Fruit fly (Drosophila melanogaster) whole organism, embryonic: ENCODE data around the gene cno.
A peak's percentile ranks its signal among the peaks of the same experiment; 100 is the strongest.

Experiments used
- Ada2b ChIP-seq: fragments of 200-800 bp; sonication (Bioruptor generic); IDR thresholded peaks from 2 replicates; pipeline ENCODE4 v1.3.6; 2022; ENCODE audit warnings: missing biosample characterization, missing genetic modification characterization
- Adf1 ChIP-seq: fragments of 200-800 bp; sonication (Bioruptor generic); IDR thresholded peaks from 2 replicates; pipeline ENCODE4 v1.3.6; 2022; ENCODE audit warnings: missing biosample characterization, missing genetic modification characterization
- CG11093 ChIP-seq: fragments of 200-800 bp; sonication (Bioruptor generic); IDR thresholded peaks from 3 replicates; pipeline ENCODE4 v1.3.6; 2022; ENCODE audit warnings: missing biosample characterization, missing genetic modification characterization
- CG11456 ChIP-seq: fragments of 200-800 bp; sonication (Bioruptor generic); IDR thresholded peaks from 3 replicates; pipeline ENCODE4 v1.3.6; 2022; ENCODE audit warnings: missing biosample characterization, missing genetic modification characterization
- CG12104 ChIP-seq: fragments of 200-800 bp; sonication (Bioruptor generic); optimal IDR thresholded peaks from 3 replicates; lab custom pipeline; 2016; ENCODE audit warnings: missing biosample characterization, missing genetic modification characterization
- CG12744 ChIP-seq: fragments of 200-800 bp; sonication (Bioruptor generic); optimal IDR thresholded peaks from 2 replicates; lab custom pipeline; 2016; ENCODE audit warnings: missing biosample characterization, missing genetic modification characterization
- CG13123 ChIP-seq: fragments of 200-800 bp; sonication (Bioruptor generic); optimal IDR thresholded peaks from 2 replicates; lab custom pipeline; 2016; ENCODE audit warnings: missing biosample characterization, missing genetic modification characterization
- CG13287 ChIP-seq: fragments of 200-800 bp; sonication (Bioruptor generic); IDR thresholded peaks from 2 replicates; pipeline ENCODE4 v1.3.6; 2022; ENCODE audit warnings: missing biosample characterization, missing genetic modification characterization; ENCODE audit not compliant: partially characterized antibody
- CG1602 ChIP-seq: fragments of 200-800 bp; sonication (Bioruptor generic); optimal IDR thresholded peaks from 3 replicates; lab custom pipeline; 2016; ENCODE audit warnings: missing biosample characterization, missing genetic modification characterization
- CG17186 ChIP-seq: fragments of 200-800 bp; sonication (Bioruptor generic); optimal IDR thresholded peaks from 3 replicates; lab custom pipeline; 2017; ENCODE audit warnings: missing biosample characterization, missing genetic modification reagents, missing genetic modification characterization
- CG18011 ChIP-seq: fragments of 200-800 bp; sonication (Bioruptor generic); optimal IDR thresholded peaks from 2 replicates; lab custom pipeline; 2017; ENCODE audit warnings: missing biosample characterization, missing genetic modification characterization, mild to moderate bottlenecking, moderate library complexity, missing genotype
- CG18262 ChIP-seq: fragments of 200-800 bp; optimal IDR thresholded peaks from 3 replicates; lab custom pipeline; 2019; ENCODE audit warnings: missing biosample characterization, mild to moderate bottlenecking, missing genetic modification characterization, moderate library complexity
- CG30431 ChIP-seq: fragments of 200-800 bp; sonication (Bioruptor generic); optimal IDR thresholded peaks from 2 replicates; lab custom pipeline; 2017; ENCODE audit warnings: missing biosample characterization, missing genetic modification characterization
- CG31224 ChIP-seq: fragments of 200-800 bp; sonication (Bioruptor generic); IDR thresholded peaks from 2 replicates; pipeline ENCODE4 v1.3.6; 2022; ENCODE audit warnings: missing biosample characterization, missing genetic modification characterization
- CG31365 ChIP-seq: fragments of 200-800 bp; sonication (Bioruptor generic); optimal IDR thresholded peaks from 2 replicates; lab custom pipeline; 2018; ENCODE audit warnings: missing biosample characterization, mild to moderate bottlenecking, missing genetic modification characterization
- CG4404 ChIP-seq: fragments of 200-800 bp; sonication (Bioruptor generic); IDR thresholded peaks from 2 replicates; pipeline ENCODE4 v1.3.6; 2022; ENCODE audit warnings: missing biosample characterization, missing genetic modification characterization
- CG4424 ChIP-seq: fragments of 200-800 bp; sonication (Bioruptor generic); optimal IDR thresholded peaks from 3 replicates; lab custom pipeline; 2016; ENCODE audit warnings: missing biosample characterization, missing genetic modification characterization
- CG7928 ChIP-seq: fragments of 200-800 bp; sonication (Bioruptor generic); optimal IDR thresholded peaks from 2 replicates; lab custom pipeline; 2017; ENCODE audit warnings: missing biosample characterization, mild to moderate bottlenecking, missing genetic modification characterization
- CoRest ChIP-seq: fragments of 200-800 bp; sonication (Bioruptor generic); optimal IDR thresholded peaks from 3 replicates; lab custom pipeline; 2018; ENCODE audit warnings: missing biosample characterization, mild to moderate bottlenecking, missing genetic modification characterization, moderate library complexity
- Dad ChIP-seq: fragments of 200-800 bp; sonication (Bioruptor generic); optimal IDR thresholded peaks from 3 replicates; lab custom pipeline; 2016; ENCODE audit warnings: missing biosample characterization, missing genetic modification characterization
- Deaf1 ChIP-seq: fragments of 200-800 bp; optimal IDR thresholded peaks from 3 replicates; lab custom pipeline; 2019; ENCODE audit warnings: missing biosample characterization, mild to moderate bottlenecking, missing genetic modification characterization, moderate library complexity
- ERR ChIP-seq: fragments of 200-800 bp; sonication (Bioruptor generic); optimal IDR thresholded peaks from 2 replicates; lab custom pipeline; 2016; ENCODE audit warnings: missing biosample characterization, missing genetic modification characterization
- Fer2 ChIP-seq: fragments of 200-800 bp; sonication (Bioruptor generic); optimal IDR thresholded peaks from 2 replicates; lab custom pipeline; 2018; ENCODE audit warnings: missing biosample characterization, mild to moderate bottlenecking, missing genetic modification characterization, moderate library complexity
- Fer3 ChIP-seq: fragments of 200-800 bp; sonication (Bioruptor generic); optimal IDR thresholded peaks from 2 replicates; lab custom pipeline; 2018; ENCODE audit warnings: missing biosample characterization, mild to moderate bottlenecking, missing genetic modification characterization, moderate library complexity
- HHEX ChIP-seq: fragments of 200-800 bp; sonication (Bioruptor generic); optimal IDR thresholded peaks from 3 replicates; lab custom pipeline; 2017; ENCODE audit warnings: missing biosample characterization, mild to moderate bottlenecking, missing genetic modification characterization, missing genetic modification reagents
- HLH3B ChIP-seq: fragments of 200-800 bp; sonication (Bioruptor generic); IDR thresholded peaks from 2 replicates; pipeline ENCODE4 v1.3.6; 2022; ENCODE audit warnings: missing biosample characterization, missing genetic modification characterization
- MBD-R2 ChIP-seq: fragments of 200-800 bp; sonication (Bioruptor generic); IDR thresholded peaks from 2 replicates; pipeline ENCODE4 v1.3.6; 2022; ENCODE audit warnings: missing biosample characterization, missing genetic modification characterization
- NC2β ChIP-seq: fragments of 200-800 bp; sonication (Bioruptor generic); optimal IDR thresholded peaks from 2 replicates; lab custom pipeline; 2016; ENCODE audit warnings: missing biosample characterization, missing genetic modification characterization
- Nf-YC ChIP-seq: fragments of 200-800 bp; optimal IDR thresholded peaks from 3 replicates; lab custom pipeline; 2019; ENCODE audit warnings: missing biosample characterization, mild to moderate bottlenecking, missing genetic modification characterization, moderate library complexity
- Side ChIP-seq: fragments of 200-800 bp; sonication (Bioruptor generic); optimal IDR thresholded peaks from 2 replicates; lab custom pipeline; 2016; ENCODE audit warnings: missing biosample characterization, missing genetic modification characterization
- Ssrp ChIP-seq: fragments of 200-800 bp; sonication (Bioruptor generic); optimal IDR thresholded peaks from 2 replicates; lab custom pipeline; 2018; ENCODE audit warnings: missing biosample characterization, mild to moderate bottlenecking, missing genetic modification characterization, moderate library complexity
- Stat92E ChIP-seq, 3 experiments: fragments of >200 bp in 2 of 3; fragments of 200-800 bp in 1 of 3; sonication (Bioruptor generic) in 1 of 3; optimal IDR thresholded peaks; 2 replicates each; lab custom pipeline; 2017 to 2019; ENCODE audit warnings: missing biosample characterization in 3 of 3, missing genetic modification characterization in 3 of 3, mild to moderate bottlenecking in 1 of 3, moderate library complexity in 1 of 3
- Trl ChIP-seq, 3 experiments: fragments of >200 bp in 2 of 3; fragments of 200-800 bp in 1 of 3; sonication (Bioruptor generic) in 1 of 3; optimal IDR thresholded peaks; 2 replicates in 1 of 3; 3 replicates in 2 of 3; lab custom pipeline; 2016 to 2017; ENCODE audit warnings: missing biosample characterization in 1 of 3, missing genetic modification characterization in 1 of 3
- ap ChIP-seq: fragments of 200-800 bp; sonication (Bioruptor generic); IDR thresholded peaks from 2 replicates; pipeline ENCODE4 v1.3.6; 2022; ENCODE audit warnings: missing biosample characterization, missing genetic modification characterization
- bab2 ChIP-seq: fragments of 200-800 bp; sonication (Bioruptor generic); optimal IDR thresholded peaks from 2 replicates; lab custom pipeline; 2016; ENCODE audit warnings: missing biosample characterization, missing genetic modification characterization
- dan ChIP-seq: fragments of 200-800 bp; sonication (Bioruptor generic); IDR thresholded peaks from 2 replicates; pipeline ENCODE4 v1.3.6; 2022; ENCODE audit warnings: missing biosample characterization, missing genetic modification characterization
- exex ChIP-seq: fragments of 200-800 bp; sonication (Bioruptor generic); optimal IDR thresholded peaks from 4 replicates; lab custom pipeline; 2018; ENCODE audit warnings: missing biosample characterization, mild to moderate bottlenecking, missing genetic modification characterization, moderate library complexity
- ftz-f1 ChIP-seq: fragments of 200-800 bp; sonication (Bioruptor generic); optimal IDR thresholded peaks from 2 replicates; lab custom pipeline; 2016; ENCODE audit warnings: missing biosample characterization, missing genetic modification characterization
- h ChIP-seq: fragments of >200 bp; optimal IDR thresholded peaks from 2 replicates; lab custom pipeline; 2017
- kah ChIP-seq: fragments of 200-800 bp; sonication (Bioruptor generic); optimal IDR thresholded peaks from 2 replicates; lab custom pipeline; 2018; ENCODE audit warnings: missing biosample characterization, mild to moderate bottlenecking, missing genetic modification characterization
- mld ChIP-seq: fragments of 200-800 bp; sonication (Bioruptor generic); IDR thresholded peaks from 3 replicates; pipeline ENCODE4 v1.3.6; 2022; ENCODE audit warnings: missing biosample characterization, missing genetic modification characterization; ENCODE audit not compliant: partially characterized antibody
- onecut ChIP-seq: fragments of 200-800 bp; sonication (Bioruptor generic); IDR thresholded peaks from 2 replicates; pipeline ENCODE4 v1.3.6; 2022; ENCODE audit warnings: missing biosample characterization, missing genetic modification characterization
- phol ChIP-seq: fragments of 200-800 bp; sonication (Bioruptor generic); optimal IDR thresholded peaks from 3 replicates; lab custom pipeline; 2018; ENCODE audit warnings: missing biosample characterization, mild to moderate bottlenecking, missing genetic modification characterization, moderate library complexity
- run ChIP-seq: fragments of 200-800 bp; sonication (Bioruptor generic); optimal IDR thresholded peaks from 3 replicates; lab custom pipeline; 2018; ENCODE audit warnings: missing biosample characterization, mild to moderate bottlenecking, missing genetic modification characterization
- sd ChIP-seq: fragments of 200-800 bp; sonication (Bioruptor generic); optimal IDR thresholded peaks from 3 replicates; lab custom pipeline; 2018; ENCODE audit warnings: missing biosample characterization, mild to moderate bottlenecking, missing genetic modification characterization, moderate library complexity
- sima ChIP-seq: fragments of 200-800 bp; sonication (Bioruptor generic); optimal IDR thresholded peaks from 2 replicates; lab custom pipeline; 2016; ENCODE audit warnings: missing biosample characterization, missing genetic modification characterization
- tll ChIP-seq, 2 experiments: fragments of 200-800 bp in 1 of 2; fragments of >200 bp in 1 of 2; sonication (Bioruptor generic) in 1 of 2; optimal IDR thresholded peaks; 2 replicates each; lab custom pipeline; 2017 to 2019; ENCODE audit warnings: missing biosample characterization in 2 of 2, missing genetic modification characterization in 2 of 2, mild to moderate bottlenecking in 1 of 2, moderate library complexity in 1 of 2
- tup ChIP-seq: fragments of 200-800 bp; sonication (Bioruptor generic); optimal IDR thresholded peaks from 2 replicates; lab custom pipeline; 2016; ENCODE audit warnings: missing biosample characterization, mild to moderate bottlenecking, missing genetic modification characterization, moderate library complexity
- wek ChIP-seq: fragments of 200-800 bp; sonication (Bioruptor generic); optimal IDR thresholded peaks from 3 replicates; lab custom pipeline; 2018; ENCODE audit warnings: missing biosample characterization, mild to moderate bottlenecking, missing genetic modification characterization, moderate library complexity

The cno gene

dm6 chr3R:5256462-5257146 is 39.3 kb upstream of the cno start, which contains the start of the genes Enoph and Hph (continued):
- TF ChIP-seq CG11093 (GFP tag; lab: Robert Waterston, UW): peak; percentile 54; the same call in 1 of the 3 replicates
- TF ChIP-seq CG31224 (GFP tag; lab: Robert Waterston, UW): no peak; the same call in 1 of the 2 replicates
- peak; percentile 31 for TF ChIP-seq Dad (GFP tag; lab: Kevin White, UChicago)
- peak; percentile 47; the same call in 1 of the 2 replicates for TF ChIP-seq ap
- peak; percentile 28; the same call in 1 of the 2 replicates for TF ChIP-seq MBD-R2 (GFP tag; lab: Robert Waterston, UW)
- peak; percentile 83 for TF ChIP-seq CoRest (tag; lab: Kevin White, UChicago)
- no peak for TF ChIP-seq CG31365 (tag; lab: Kevin White, UChicago)
- peak; percentile 66 for TF ChIP-seq wek (GFP tag; lab: Kevin White, UChicago)
- peak; percentile 41 for TF ChIP-seq Ssrp
- TF ChIP-seq phol (tag; lab: Kevin White, UChicago): peak; percentile 72
- peak; percentile 66 for TF ChIP-seq CG4424 (GFP tag; lab: Kevin White, UChicago)
- TF ChIP-seq CG17186 (GFP tag; lab: Kevin White, UChicago): peak; percentile 13
- TF ChIP-seq h (lab: Kevin White, UChicago): no peak
- TF ChIP-seq HLH3B (GFP tag; lab: Robert Waterston, UW): peak; percentile 48; the same call in 1 of the 2 replicates
- peak; percentile 13 for TF ChIP-seq CG7928 (GFP tag; lab: Kevin White, UChicago)
- TF ChIP-seq sd (tag; lab: Kevin White, UChicago): peak; percentile 19
- TF ChIP-seq kah: no peak
- peak; percentile 48 for TF ChIP-seq HHEX (GFP tag; lab: Kevin White, UChicago)
- TF ChIP-seq sima (GFP tag; lab: Kevin White, UChicago): no peak
- no peak for TF ChIP-seq Stat92E (GFP tag; optimal IDR thresholded peaks at IDR 0.05; lab: Kevin White, UChicago)
- TF ChIP-seq CG11456 (GFP tag; lab: Robert Waterston, UW): peak; percentile 63; the same call in 1 of the 3 replicates
- no peak for TF ChIP-seq CG12744
- peak; percentile 67 for TF ChIP-seq CG18262
- TF ChIP-seq Ada2b: peak; percentile 31
- TF ChIP-seq tup: no peak
- no peak for TF ChIP-seq run
- peak; percentile 11 for TF ChIP-seq exex (tag; lab: Kevin White, UChicago)
- peak; percentile 81 for TF ChIP-seq CG13287 (GFP tag; lab: Robert Waterston, UW)
- no peak for TF ChIP-seq onecut (GFP tag; lab: Robert Waterston, UW)
- no peak for TF ChIP-seq CG13123
- TF ChIP-seq mld: peak; percentile 48; the same call in 1 of the 3 replicates
- TF ChIP-seq ERR (GFP tag; lab: Kevin White, UChicago): no peak
- peak; percentile 41 for TF ChIP-seq Fer3 (tag; lab: Kevin White, UChicago)
- no peak for TF ChIP-seq Trl (optimal IDR thresholded peaks at IDR 0.05; lab: Kevin White, UChicago)
- peak; percentile 59 for TF ChIP-seq Trl (GFP tag; optimal IDR thresholded peaks at IDR 0.05; lab: Kevin White, UChicago)
- peak; percentile 56 for TF ChIP-seq Side (GFP tag; lab: Kevin White, UChicago)
- TF ChIP-seq CG12104 (GFP tag; lab: Kevin White, UChicago): peak; percentile 57
- TF ChIP-seq Adf1 (GFP tag; lab: Robert Waterston, UW): no peak
- TF ChIP-seq NC2β (GFP tag; lab: Kevin White, UChicago): peak; percentile 12
- no peak for TF ChIP-seq tll (GFP tag; optimal IDR thresholded peaks at IDR 0.05; lab: Kevin White, UChicago)
- peak; percentile 57 for TF ChIP-seq Fer2 (tag; lab: Kevin White, UChicago)
- TF ChIP-seq CG18011 (GFP tag; lab: Kevin White, UChicago): no peak
- peak; percentile 35 for TF ChIP-seq bab2 (GFP tag; lab: Kevin White, UChicago)
- TF ChIP-seq CG1602 (GFP tag; lab: Kevin White, UChicago): peak; percentile 59
- TF ChIP-seq CG30431: peak; percentile 28
- TF ChIP-seq dan (GFP tag; lab: Robert Waterston, UW): no peak
- TF ChIP-seq Nf-YC (tag; lab: Kevin White, UChicago): peak; percentile 69
- peak; percentile 54; the same call in 1 of the 2 replicates for TF ChIP-seq CG4404
- no peak for TF ChIP-seq ftz-f1 (GFP tag; lab: Kevin White, UChicago)
- TF ChIP-seq Deaf1 (tag; lab: Kevin White, UChicago): peak; percentile 22
